Worm (Caenorhabditis elegans) whole organism, L4/young adult: Measurements from ENCODE around the gene immt-2.

Source experiments
- W03F9.2 ChIP-seq: fragments of 150-350 bp; optimal IDR thresholded peaks from 2 replicates; lab custom pipeline; 2014; ENCODE audit warnings: missing biosample characterization, missing genetic modification characterization
- dao-5 ChIP-seq: sonication (generic microtip); optimal IDR thresholded peaks from 2 replicates; lab custom pipeline; 2016; ENCODE audit warnings: missing genotype, missing genetic modification characterization, moderate library complexity, missing compliant biosample characterization
- him-1 ChIP-seq: sonication (generic microtip); optimal IDR thresholded peaks from 2 replicates; lab custom pipeline; 2016; ENCODE audit warnings: missing genotype, missing genetic modification reagents, missing genetic modification characterization, missing compliant biosample characterization

Gene immt-2

ce11 chrV:16779281-16779597 is 9.8 kb upstream of the immt-2 start:
- no peak for TF ChIP-seq him-1 (tag; lab: Kevin White, UChicago)
- TF ChIP-seq W03F9.2 (tag; lab: Kevin White, UChicago) = no peak
- no peak for TF ChIP-seq dao-5 (tag; lab: Kevin White, UChicago)

- TF ChIP-seq W03F9.2 (tag; lab: Kevin White, UChicago) (no peak), dao-5 (tag; lab: Kevin White, UChicago) (no peak), him-1 (tag; lab: Kevin White, UChicago) (no peak)
Observed at ce11 chrV:16779971-16780370, 9.1 kb upstream of the immt-2 start.

ce11 chrV:16780554-16780953 is 8.5 kb upstream of the immt-2 start:
- TF ChIP-seq him-1 (tag; lab: Kevin White, UChicago) = no peak

- no peak for TF ChIP-seq him-1 (tag; lab: Kevin White, UChicago)
- TF ChIP-seq W03F9.2 (tag; lab: Kevin White, UChicago) = no peak
- TF ChIP-seq dao-5 (tag; lab: Kevin White, UChicago) = no peak
Observed at ce11 chrV:16781974-16782373, 7.1 kb upstream of the immt-2 start.

ce11 chrV:16784806-16785205 is 4.3 kb upstream of the immt-2 start:
- TF ChIP-seq dao-5 (tag; lab: Kevin White, UChicago) (no peak), him-1 (tag; lab: Kevin White, UChicago) (no peak), W03F9.2 (tag; lab: Kevin White, UChicago) (no peak)

- TF ChIP-seq dao-5 (tag; lab: Kevin White, UChicago) (no peak), him-1 (tag; lab: Kevin White, UChicago) (no peak), W03F9.2 (tag; lab: Kevin White, UChicago) (no peak)
Observed at ce11 chrV:16786012-16786411, 3.1 kb upstream of the immt-2 start.

ce11 chrV:16792717-16793116 is 3.6 kb downstream of the immt-2 start:
- TF ChIP-seq dao-5 (tag; lab: Kevin White, UChicago) (no peak), him-1 (tag; lab: Kevin White, UChicago) (no peak), W03F9.2 (tag; lab: Kevin White, UChicago) (no peak)

- no peak for TF ChIP-seq dao-5 (tag; lab: Kevin White, UChicago)
Observed at ce11 chrV:16793312-16793711, 4.2 kb downstream of the immt-2 start.

- TF ChIP-seq him-1 (tag; lab: Kevin White, UChicago) = no peak
- no peak for TF ChIP-seq W03F9.2 (tag; lab: Kevin White, UChicago)
- no peak for TF ChIP-seq dao-5 (tag; lab: Kevin White, UChicago)
Observed at ce11 chrV:16794079-16794478, 5.0 kb downstream of the immt-2 start.

ce11 chrV:16794828-16795354 is 5.8 kb downstream of the immt-2 start, which contains the start of the genes ctps-1 and pus-1:
Gene ctps-1, plus strand, starts transcription at chrV:16794878.
Gene pus-1, minus strand, starts transcription at chrV:16794952.
- no peak for TF ChIP-seq dao-5 (tag; lab: Kevin White, UChicago)
- no peak for TF ChIP-seq him-1 (tag; lab: Kevin White, UChicago)
- TF ChIP-seq W03F9.2 (tag; lab: Kevin White, UChicago) = peak; percentile 59

ce11 chrV:16800484-16800883 is 11.4 kb downstream of the immt-2 start:
- TF ChIP-seq him-1 (tag; lab: Kevin White, UChicago) (no peak), W03F9.2 (tag; lab: Kevin White, UChicago) (no peak), dao-5 (tag; lab: Kevin White, UChicago) (no peak)

- TF ChIP-seq him-1 (tag; lab: Kevin White, UChicago) (no peak), dao-5 (tag; lab: Kevin White, UChicago) (no peak), W03F9.2 (tag; lab: Kevin White, UChicago) (no peak)
Observed at ce11 chrV:16802572-16802971, 13.5 kb downstream of the immt-2 start, which contains the start of gene cand-1. Gene cand-1, plus strand, starts transcription at chrV:16802872.

- no peak for TF ChIP-seq dao-5 (tag; lab: Kevin White, UChicago)
- TF ChIP-seq him-1 (tag; lab: Kevin White, UChicago) = no peak
- TF ChIP-seq W03F9.2 (tag; lab: Kevin White, UChicago) = no peak
Observed at ce11 chrV:16804795-16805194, 15.7 kb downstream of the immt-2 start.

ce11 chrV:16808168-16808567 is 19.1 kb downstream of the immt-2 start:
- TF ChIP-seq W03F9.2 (tag; lab: Kevin White, UChicago) (no peak), dao-5 (tag; lab: Kevin White, UChicago) (no peak), him-1 (tag; lab: Kevin White, UChicago) (no peak)

- no peak for TF ChIP-seq dao-5 (tag; lab: Kevin White, UChicago)
- TF ChIP-seq W03F9.2 (tag; lab: Kevin White, UChicago) = no peak
- TF ChIP-seq him-1 (tag; lab: Kevin White, UChicago) = no peak
Observed at ce11 chrV:16811841-16812240, 22.8 kb downstream of the immt-2 start.
